Fruit fly (Drosophila melanogaster) whole organism, prepupa: ENCODE data around the gene CG13088.

Experiments
- CG8119 ChIP-seq: fragments of 200-800 bp; sonication (Bioruptor generic); IDR thresholded peaks from 3 replicates; pipeline ENCODE4 v1.3.6; 2022; ENCODE audit warnings: missing biosample characterization, missing genetic modification characterization
- Eip93F ChIP-seq: fragments of 200-800 bp; sonication (Bioruptor generic); optimal IDR thresholded peaks from 2 replicates; lab custom pipeline; 2016; ENCODE audit warnings: missing biosample characterization, mild to moderate bottlenecking, missing genetic modification characterization

DNA sequence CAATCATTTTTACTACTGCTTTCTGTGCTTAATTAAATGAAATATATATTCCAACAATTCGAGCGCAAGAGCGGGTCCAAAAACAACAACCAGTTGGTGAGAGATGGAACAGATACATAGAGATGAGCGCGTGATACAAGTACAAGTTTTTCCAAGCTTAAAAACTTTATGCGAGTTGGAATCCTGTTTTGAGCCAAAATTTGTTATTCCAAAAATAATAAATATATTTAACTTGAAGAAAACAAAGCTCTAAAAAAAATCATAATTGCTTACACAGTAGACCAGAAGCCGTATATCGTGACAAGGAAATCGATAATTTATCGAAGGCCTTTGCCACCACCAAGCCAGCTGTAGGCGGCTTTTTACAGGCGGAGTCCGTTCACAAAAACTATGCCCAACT lies 26.0 kb downstream of the CG13088 start, which contains the start of the genes CG13097 and PIG-U:
- TF ChIP-seq Eip93F (GFP tag; lab: Kevin White, UChicago) (peak; percentile 71), CG8119 (GFP tag; lab: Robert Waterston, UW) (no peak; the same call in 2 of the 3 replicates)
